Comparison of ENCODE assay signal across 7 worm cellular contexts in the genomic region with DNA sequence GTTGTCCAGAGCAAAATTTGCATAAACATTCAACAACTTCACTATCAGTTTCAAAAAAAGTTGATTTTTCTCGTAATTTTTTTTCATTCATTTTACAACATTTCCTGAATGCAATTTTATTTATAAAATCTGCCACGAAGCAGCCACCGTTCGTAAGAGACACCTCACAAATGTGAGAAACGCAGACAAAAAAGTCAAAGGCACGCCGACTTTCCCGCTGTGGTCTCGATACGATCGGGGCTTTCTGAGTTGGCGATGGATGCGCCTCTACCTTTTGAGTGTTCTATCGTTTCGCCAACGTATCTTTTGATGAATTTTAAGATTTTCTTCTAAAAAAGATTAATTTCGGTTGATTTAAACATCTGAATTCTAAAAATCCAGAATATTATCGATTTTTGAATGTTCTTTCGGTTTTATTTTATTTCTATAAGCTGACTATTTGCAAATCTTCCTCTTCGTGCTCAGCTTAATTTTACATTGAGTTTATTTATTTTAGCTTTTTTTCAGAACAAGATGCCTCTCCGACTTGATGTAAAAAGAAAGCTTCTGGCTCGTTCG.
TF ChIP-seq lines count a peak whose summit lies in the region.

A gene (plus strand): TSS at position 508 of the 558 bp plus-strand sequence.

TF ChIP-seq in whole organism, L1 larva, 84 proteins besides CTCF, POLR2A, EP300 and RAD21 (continues in another document):
- TF ChIP-seq C16A3.4 (tag; optimal IDR thresholded peaks at IDR 0.05; lab: Kevin White, UChicago) (peak; percentile 48), nhr-76 (tag; optimal IDR thresholded peaks at IDR 0.05; lab: Kevin White, UChicago) (no peak), hlh-17 (GFP tag; optimal IDR thresholded peaks at IDR 0.05; lab: Kevin White, UChicago; ENCODE audit: borderline replicate concordance) (no peak), nhr-71 (tag; optimal IDR thresholded peaks at IDR 0.05; lab: Kevin White, UChicago) (peak; percentile 78), lin-39 (tag; optimal IDR thresholded peaks at IDR 0.05; lab: Kevin White, UChicago) (peak; percentile 21), nhr-90 (tag; optimal IDR thresholded peaks at IDR 0.05; lab: Kevin White, UChicago; ENCODE audit: poor library complexity) (peak; percentile 25), pax-3 (tag; optimal IDR thresholded peaks at IDR 0.05; lab: Kevin White, UChicago) (no peak), snu-23 (GFP tag; optimal IDR thresholded peaks at IDR 0.05; lab: Kevin White, UChicago) (peak; percentile 72), isw-1 (GFP tag; IDR thresholded peaks at IDR 0.05; lab: Robert Waterston, UW) (peak; percentile 45), xbp-1 (tag; optimal IDR thresholded peaks at IDR 0.05; lab: Kevin White, UChicago) (peak; percentile 65), ceh-8 (GFP tag; optimal IDR thresholded peaks at IDR 0.05; lab: Kevin White, UChicago) (no peak)

TF ChIP-seq in whole organism, L2 larva, 48 proteins besides CTCF, POLR2A, EP300 and RAD21 (continues in another document):
- no peak for TF ChIP-seq ceh-82 (tag; optimal IDR thresholded peaks at IDR 0.05; lab: Kevin White, UChicago)
- no peak for TF ChIP-seq elt-1 (tag; optimal IDR thresholded peaks at IDR 0.05; lab: Kevin White, UChicago)
- TF ChIP-seq ama-1 (optimal IDR thresholded peaks at IDR 0.05; lab: Kevin White, UChicago), result peak; percentile 12
- TF ChIP-seq sma-3 (GFP tag; optimal IDR thresholded peaks at IDR 0.05; lab: Kevin White, UChicago), result peak; percentile 20
- TF ChIP-seq aly-2 (tag; optimal IDR thresholded peaks at IDR 0.05; lab: Kevin White, UChicago), result no peak
- no peak for TF ChIP-seq ztf-1 (GFP tag; conservative IDR thresholded peaks at IDR 0.05; lab: Robert Waterston, UW)
- TF ChIP-seq mdl-1 (tag; optimal IDR thresholded peaks at IDR 0.05; lab: Kevin White, UChicago), result no peak
- TF ChIP-seq dmd-4 (tag; optimal IDR thresholded peaks at IDR 0.05; lab: Kevin White, UChicago), result no peak
- TF ChIP-seq nhr-10 (tag; optimal IDR thresholded peaks at IDR 0.05; lab: Kevin White, UChicago), result no peak
- no peak for TF ChIP-seq unc-62 (GFP tag; optimal IDR thresholded peaks at IDR 0.05; lab: Kevin White, UChicago)
- TF ChIP-seq skn-1 (tag; optimal IDR thresholded peaks at IDR 0.05; lab: Kevin White, UChicago), result no peak
- TF ChIP-seq lsy-2 (tag; optimal IDR thresholded peaks at IDR 0.05; lab: Kevin White, UChicago), result peak; percentile 17 to 84
- TF ChIP-seq ztf-11 (tag; optimal IDR thresholded peaks at IDR 0.05; lab: Kevin White, UChicago), result no peak

TF ChIP-seq in whole organism, L3 larva, 47 proteins besides CTCF, POLR2A, EP300 and RAD21 (continues in another document):
- TF ChIP-seq ceh-28 (tag; optimal IDR thresholded peaks at IDR 0.05; lab: Kevin White, UChicago), result peak; percentile 50
- no peak for TF ChIP-seq fos-1 (tag; optimal IDR thresholded peaks at IDR 0.05; lab: Kevin White, UChicago)
- TF ChIP-seq pha-4 (tag; optimal IDR thresholded peaks at IDR 0.05; lab: Kevin White, UChicago), result no peak
- no peak for TF ChIP-seq mml-1 (tag; optimal IDR thresholded peaks at IDR 0.05; lab: Kevin White, UChicago)
- no peak for TF ChIP-seq egl-27 (tag; optimal IDR thresholded peaks at IDR 0.05; lab: Kevin White, UChicago)
- no peak for TF ChIP-seq ZK546.5 (tag; optimal IDR thresholded peaks at IDR 0.05; lab: Kevin White, UChicago)
- no peak for TF ChIP-seq nhr-77 (tag; optimal IDR thresholded peaks at IDR 0.05; lab: Kevin White, UChicago)
- TF ChIP-seq nhr-76 (tag; optimal IDR thresholded peaks at IDR 0.05; lab: Kevin White, UChicago), result no peak
- no peak for TF ChIP-seq fkh-10 (GFP tag; optimal IDR thresholded peaks at IDR 0.05; lab: Kevin White, UChicago)
- TF ChIP-seq daf-12 (tag; optimal IDR thresholded peaks at IDR 0.05; lab: Kevin White, UChicago), result no peak
- TF ChIP-seq egl-5 (tag; optimal IDR thresholded peaks at IDR 0.05; lab: Kevin White, UChicago), result peak; percentile 22
- TF ChIP-seq ztf-11 (tag; optimal IDR thresholded peaks at IDR 0.05; lab: Kevin White, UChicago), result no peak
- TF ChIP-seq unc-62 (GFP tag; optimal IDR thresholded peaks at IDR 0.05; lab: Kevin White, UChicago), result no peak

TF ChIP-seq in whole organism, L4 larva, 104 proteins besides CTCF, POLR2A, EP300 and RAD21 (continues in another document):
- TF ChIP-seq egl-27 (tag; optimal IDR thresholded peaks at IDR 0.05; lab: Kevin White, UChicago), result no peak
- TF ChIP-seq ZK337.2 (GFP tag; IDR thresholded peaks at IDR 0.05; lab: Robert Waterston, UW), result no peak
- peak; percentile 51 for TF ChIP-seq rbr-2 (tag; optimal IDR thresholded peaks at IDR 0.05; lab: Kevin White, UChicago)
- TF ChIP-seq mxl-3 (GFP tag; optimal IDR thresholded peaks at IDR 0.05; lab: Kevin White, UChicago), result no peak
- TF ChIP-seq Y75B8A.6 (GFP tag; IDR thresholded peaks at IDR 0.05; lab: Robert Waterston, UW), result no peak
- TF ChIP-seq nhr-111 (GFP tag; optimal IDR thresholded peaks at IDR 0.05; lab: Kevin White, UChicago), result no peak
- peak; percentile 83 for TF ChIP-seq dve-1 (tag; optimal IDR thresholded peaks at IDR 0.05; lab: Kevin White, UChicago; ENCODE audit: insufficient read depth)
- no peak for TF ChIP-seq egl-43 (GFP tag; IDR thresholded peaks at IDR 0.05; lab: Robert Waterston, UW)
- TF ChIP-seq ceh-28 (tag; optimal IDR thresholded peaks at IDR 0.05; lab: Kevin White, UChicago), result no peak
- TF ChIP-seq T20F7.1 (GFP tag; optimal IDR thresholded peaks at IDR 0.05; lab: Kevin White, UChicago), result peak; percentile 4
- TF ChIP-seq zag-1 (tag; optimal IDR thresholded peaks at IDR 0.05; lab: Kevin White, UChicago), result no peak
- no peak for TF ChIP-seq F10B5.3 (tag; optimal IDR thresholded peaks at IDR 0.05; lab: Kevin White, UChicago)
- peak in 1 of 2 experiments; percentile 33 for TF ChIP-seq mdl-1 (tag; optimal IDR thresholded peaks at IDR 0.05; lab: Kevin White, UChicago)

TF ChIP-seq in whole organism, late embryonic, 69 proteins besides CTCF, POLR2A, EP300 and RAD21 (continues in another document):
- TF ChIP-seq ceh-9 (tag; optimal IDR thresholded peaks at IDR 0.05; lab: Kevin White, UChicago) (no peak), unc-42 (tag; optimal IDR thresholded peaks at IDR 0.05; lab: Kevin White, UChicago) (peak; percentile 61), odd-2 (tag; optimal IDR thresholded peaks at IDR 0.05; lab: Kevin White, UChicago) (no peak), gmeb-2 (tag; optimal IDR thresholded peaks at IDR 0.05; lab: Kevin White, UChicago) (no peak), hlh-30 (tag; optimal IDR thresholded peaks at IDR 0.05; lab: Kevin White, UChicago; ENCODE audit: insufficient read depth) (no peak), syd-9 (tag; optimal IDR thresholded peaks at IDR 0.05; lab: Kevin White, UChicago) (no peak), elt-2 (tag; optimal IDR thresholded peaks at IDR 0.05; lab: Kevin White, UChicago) (no peak), lin-11 (tag; optimal IDR thresholded peaks at IDR 0.05; lab: Kevin White, UChicago) (no peak), nfya-1 (tag; optimal IDR thresholded peaks at IDR 0.05; lab: Kevin White, UChicago) (peak; percentile 42), fkh-6 (tag; optimal IDR thresholded peaks at IDR 0.05; lab: Kevin White, UChicago) (no peak), lim-6 (tag; optimal IDR thresholded peaks at IDR 0.05; lab: Kevin White, UChicago) (no peak), fax-1 (tag; optimal IDR thresholded peaks at IDR 0.05; lab: Kevin White, UChicago) (no peak), hlh-8 (tag; optimal IDR thresholded peaks at IDR 0.05; lab: Kevin White, UChicago) (no peak), ceh-6 (GFP tag; optimal IDR thresholded peaks at IDR 0.05; lab: Kevin White, UChicago) (no peak)

TF ChIP-seq in whole organism, mixed stage, embryonic, 35 proteins besides CTCF, POLR2A, EP300 and RAD21:
- TF ChIP-seq mep-1 (tag; optimal IDR thresholded peaks at IDR 0.05; lab: Kevin White, UChicago) (peak; percentile 40), nhr-76 (tag; optimal IDR thresholded peaks at IDR 0.05; lab: Kevin White, UChicago) (no peak), ces-1 (GFP tag; optimal IDR thresholded peaks at IDR 0.05; lab: Kevin White, UChicago) (peak; percentile 49), ceh-39 (tag; optimal IDR thresholded peaks at IDR 0.05; lab: Kevin White, UChicago) (no peak), hlh-1 (tag; optimal IDR thresholded peaks at IDR 0.05; lab: Kevin White, UChicago) (peak; percentile 27)

TF ChIP-seq in whole organism, young adult, 124 proteins besides CTCF, POLR2A, EP300 and RAD21 (continues in another document):
- TF ChIP-seq efl-1 (GFP tag; optimal IDR thresholded peaks at IDR 0.05; lab: Kevin White, UChicago), result no peak
- peak; percentile 37 for TF ChIP-seq lsl-1 (GFP tag; optimal IDR thresholded peaks at IDR 0.05; lab: Kevin White, UChicago)
- no peak for TF ChIP-seq akir-1 (GFP tag; optimal IDR thresholded peaks at IDR 0.05; lab: Kevin White, UChicago)
- no peak for TF ChIP-seq ceh-27 (GFP tag; optimal IDR thresholded peaks at IDR 0.05; lab: Kevin White, UChicago)
- peak; percentile 63 for TF ChIP-seq attf-5 (GFP tag; optimal IDR thresholded peaks at IDR 0.05; lab: Kevin White, UChicago)
- peak in 1 of 3 experiments; percentile 52 for TF ChIP-seq lin-35 (GFP tag; optimal IDR thresholded peaks at IDR 0.05; lab: Kevin White, UChicago)
- no peak for TF ChIP-seq T26A5.8 (tag; optimal IDR thresholded peaks at IDR 0.05; lab: Kevin White, UChicago)
- 0 out of 2 replicates have a peak, but pooled peaks have one; percentile 10 for TF ChIP-seq ekl-4 (GFP tag; IDR thresholded peaks at IDR 0.05; lab: Robert Waterston, UW)
- TF ChIP-seq snpc-1.1 (tag; optimal IDR thresholded peaks at IDR 0.05; lab: Kevin White, UChicago; ENCODE audit: insufficient read depth), result peak; percentile 79
- peak; percentile 89 for TF ChIP-seq hmg-1.2 (GFP tag; IDR thresholded peaks at IDR 0.05; lab: Robert Waterston, UW)
- peak; percentile 38 for TF ChIP-seq ZK185.1 (tag; optimal IDR thresholded peaks at IDR 0.05; lab: Kevin White, UChicago; ENCODE audit: poor library complexity, severe bottlenecking)
- peak; percentile 13 for TF ChIP-seq snpc-4 (GFP tag; optimal IDR thresholded peaks at IDR 0.05; lab: Kevin White, UChicago)
- peak; percentile 70 to 80 (median 75) for TF ChIP-seq snpc-4 (tag; optimal IDR thresholded peaks at IDR 0.05; lab: Kevin White, UChicago)
- TF ChIP-seq nhr-80 (tag; optimal IDR thresholded peaks at IDR 0.05; lab: Kevin White, UChicago), result peak; percentile 16
- TF ChIP-seq nfya-1 (tag; optimal IDR thresholded peaks at IDR 0.05; lab: Kevin White, UChicago; ENCODE audit: borderline replicate concordance, insufficient read depth), result no peak
- TF ChIP-seq snpc-3.4 (tag; optimal IDR thresholded peaks at IDR 0.05; lab: Kevin White, UChicago), result peak; percentile 38
- TF ChIP-seq pha-4 (tag; optimal IDR thresholded peaks at IDR 0.05; lab: Kevin White, UChicago), result no peak
- TF ChIP-seq nhr-90 (tag; optimal IDR thresholded peaks at IDR 0.05; lab: Kevin White, UChicago), result no peak
- peak; percentile 10 for TF ChIP-seq dpl-1 (GFP tag; optimal IDR thresholded peaks at IDR 0.05; lab: Kevin White, UChicago)
- no peak for TF ChIP-seq chd-7 (tag; optimal IDR thresholded peaks at IDR 0.05; lab: Kevin White, UChicago)
- peak; percentile 90 to 94 for TF ChIP-seq let-607 (tag; optimal IDR thresholded peaks at IDR 0.05; lab: Kevin White, UChicago)
- peak; percentile 88 for TF ChIP-seq F33H1.4 (GFP tag; IDR thresholded peaks at IDR 0.05; lab: Robert Waterston, UW)
- TF ChIP-seq pbrm-1 (GFP tag; IDR thresholded peaks at IDR 0.05; lab: Robert Waterston, UW), result peak; percentile 59; the same call in 1 of the 2 replicates
